Fruit fly (Drosophila melanogaster) S2 (cell line): ENCODE results near the gene CG3961.

ENCODE experiments used
- CG8478 ChIP-seq: fragments of >200 bp; optimal IDR thresholded peaks from 2 replicates; lab custom pipeline; 2018
- CTCF ChIP-seq, 2 experiments: fragments of >200 bp; optimal IDR thresholded peaks; 2 replicates each; lab custom pipeline; 2018

DNA sequence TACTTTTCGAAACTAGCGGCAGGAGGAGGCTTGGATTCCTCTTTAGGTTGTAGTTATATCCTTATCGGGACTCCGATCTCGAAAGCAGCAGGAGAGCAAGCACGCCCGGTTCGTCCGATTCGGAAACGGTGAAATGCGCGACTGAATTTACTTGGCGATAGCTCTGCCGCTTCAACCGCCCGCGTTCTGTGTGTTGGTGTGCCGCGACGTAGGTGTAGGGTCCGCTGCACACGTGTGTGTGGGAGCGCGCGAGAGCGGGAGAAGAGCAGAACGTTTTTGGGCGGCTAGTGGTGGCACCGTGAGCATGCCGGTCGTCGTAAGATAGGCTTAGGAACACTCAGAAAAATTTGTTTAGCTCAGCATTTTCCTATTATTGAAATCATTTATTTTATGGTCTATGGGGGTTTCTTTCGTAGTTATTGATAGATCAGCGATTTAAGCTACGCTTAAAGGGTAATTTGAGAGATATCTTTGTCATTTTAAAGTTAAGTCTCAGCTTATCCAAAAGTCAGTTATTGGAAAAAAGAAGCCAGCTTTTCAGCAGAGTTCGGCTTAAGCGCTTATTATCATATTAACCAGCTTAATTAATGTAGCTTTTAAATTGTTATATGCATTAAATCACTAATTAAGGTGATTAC is 49.8 kb downstream of the CG3961 start:
- TF ChIP-seq CTCF (optimal IDR thresholded peaks at IDR 0.05; lab: Kevin White, UChicago) (no peak), CG8478 (lab: Kevin White, UChicago) (no peak)
